Fruit fly (Drosophila melanogaster): ENCODE data around the gene ea.

DNA sequence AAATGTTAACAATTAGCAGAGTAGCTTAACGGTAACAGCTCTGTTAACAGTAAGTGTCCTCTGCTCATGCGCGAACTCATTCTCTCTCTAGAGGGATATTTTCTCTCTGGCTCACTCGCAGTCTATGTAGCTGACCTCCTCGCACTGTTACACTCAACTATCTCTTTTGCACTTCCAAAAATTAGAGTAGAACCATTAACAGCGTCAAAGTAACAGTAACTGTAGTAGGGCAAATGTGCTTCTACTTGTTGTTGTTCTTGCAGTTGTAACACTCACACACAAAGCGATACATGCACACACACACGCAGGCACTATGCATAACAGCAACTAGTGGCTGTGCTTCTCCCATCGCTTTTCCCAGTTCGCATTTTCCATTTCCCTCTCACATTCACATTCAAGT, 50.5 kb downstream of the ea start:
- TF ChIP-seq gl (tag; optimal IDR thresholded peaks at IDR 0.05) (no peak), CG17806 (tag; optimal IDR thresholded peaks at IDR 0.05) (no peak), CG13204 (GFP tag; optimal IDR thresholded peaks at IDR 0.05) (no peak), CG14655 (GFP tag; optimal IDR thresholded peaks at IDR 0.05) (no peak), CG15710 (tag; optimal IDR thresholded peaks at IDR 0.05) (no peak), EcR (GFP tag; optimal IDR thresholded peaks at IDR 0.05) (no peak), Pif1B (GFP tag; optimal IDR thresholded peaks at IDR 0.05) (no peak), Pif1A (GFP tag; optimal IDR thresholded peaks at IDR 0.05) (no peak), CG12605 (GFP tag; IDR thresholded peaks at IDR 0.05) (peak; percentile 74), Snoo (tag; optimal IDR thresholded peaks at IDR 0.05) (no peak), CG9948 (tag; optimal IDR thresholded peaks at IDR 0.05) (no peak), Ets98B (GFP tag; IDR thresholded peaks at IDR 0.05) (no peak), D1 (tag; optimal IDR thresholded peaks at IDR 0.05) (no peak), CG8301 (tag; optimal IDR thresholded peaks at IDR 0.05) (no peak)

Measured in whole organism, pupa.